Fruit fly (Drosophila melanogaster) whole organism, embryonic: ENCODE results near the gene ssp.
A peak's percentile ranks its signal among the peaks of the same experiment; 100 is the strongest.

Source experiments
- Atf3 ChIP-seq: fragments of 200-800 bp; sonication (Bioruptor generic); optimal IDR thresholded peaks from 3 replicates; lab custom pipeline; 2016; ENCODE audit warnings: missing biosample characterization, missing genetic modification characterization
- Blimp-1 ChIP-seq: fragments of 200-800 bp; sonication (Bioruptor generic); optimal IDR thresholded peaks from 3 replicates; lab custom pipeline; 2018; ENCODE audit warnings: missing biosample characterization, missing genetic modification characterization, mild to moderate bottlenecking, moderate library complexity, missing genetic modification reagents
- CG10959 ChIP-seq: fragments of 200-800 bp; sonication (Bioruptor generic); IDR thresholded peaks from 2 replicates; pipeline ENCODE4 v1.3.6; 2022; ENCODE audit warnings: missing biosample characterization, missing genetic modification characterization
- CG11085 ChIP-seq: fragments of 200-800 bp; sonication (Bioruptor generic); IDR thresholded peaks from 2 replicates; pipeline ENCODE4 v1.3.6; 2022; ENCODE audit warnings: missing biosample characterization, missing genetic modification characterization
- CG11504 ChIP-seq: fragments of 200-800 bp; sonication (Bioruptor generic); optimal IDR thresholded peaks from 3 replicates; lab custom pipeline; 2019; ENCODE audit warnings: missing biosample characterization, mild to moderate bottlenecking, missing genetic modification characterization, moderate library complexity
- CG12391 ChIP-seq: fragments of 200-800 bp; sonication (Bioruptor generic); optimal IDR thresholded peaks from 3 replicates; lab custom pipeline; 2018; ENCODE audit warnings: missing biosample characterization, mild to moderate bottlenecking, missing genetic modification characterization, moderate library complexity
- CG13775 ChIP-seq: fragments of 200-800 bp; sonication (Bioruptor generic); optimal IDR thresholded peaks from 3 replicates; lab custom pipeline; 2017; ENCODE audit warnings: missing biosample characterization, mild to moderate bottlenecking, missing genetic modification characterization
- CG14710 ChIP-seq: fragments of 200-800 bp; sonication (Bioruptor generic); optimal IDR thresholded peaks from 3 replicates; lab custom pipeline; 2019; ENCODE audit warnings: missing biosample characterization, mild to moderate bottlenecking, missing genetic modification characterization, moderate library complexity
- CG15011 ChIP-seq: fragments of 200-800 bp; sonication (Bioruptor generic); optimal IDR thresholded peaks from 3 replicates; lab custom pipeline; 2018; ENCODE audit warnings: missing biosample characterization, mild to moderate bottlenecking, missing genetic modification characterization
- CG15479 ChIP-seq: fragments of 200-800 bp; sonication (Bioruptor generic); optimal IDR thresholded peaks from 3 replicates; lab custom pipeline; 2019; ENCODE audit warnings: missing biosample characterization, mild to moderate bottlenecking, missing genetic modification characterization, moderate library complexity
- CG15696 ChIP-seq: fragments of 200-800 bp; sonication (Bioruptor generic); optimal IDR thresholded peaks from 2 replicates; lab custom pipeline; 2019; ENCODE audit warnings: missing biosample characterization, mild to moderate bottlenecking, missing genetic modification characterization, moderate library complexity
- CG16863 ChIP-seq: fragments of 200-800 bp; sonication (Bioruptor generic); optimal IDR thresholded peaks from 3 replicates; lab custom pipeline; 2016; ENCODE audit warnings: missing biosample characterization, missing genetic modification characterization
- CG17361 ChIP-seq: fragments of 200-800 bp; sonication (Bioruptor generic); IDR thresholded peaks from 3 replicates; pipeline ENCODE4 v1.3.6; 2022; ENCODE audit warnings: missing biosample characterization, missing genetic modification characterization
- CG17829 ChIP-seq: fragments of 200-800 bp; optimal IDR thresholded peaks from 2 replicates; lab custom pipeline; 2019; ENCODE audit warnings: missing biosample characterization, mild to moderate bottlenecking, missing genetic modification characterization, moderate library complexity
- CG2202 ChIP-seq: fragments of 200-800 bp; sonication (Bioruptor generic); optimal IDR thresholded peaks from 2 replicates; lab custom pipeline; 2018; ENCODE audit warnings: missing biosample characterization, mild to moderate bottlenecking, missing genetic modification characterization
- CG2678 ChIP-seq: fragments of 200-800 bp; sonication (Bioruptor generic); optimal IDR thresholded peaks from 3 replicates; lab custom pipeline; 2019; ENCODE audit warnings: missing biosample characterization, mild to moderate bottlenecking, missing genetic modification characterization, moderate library complexity
- CG2712 ChIP-seq: fragments of 200-800 bp; optimal IDR thresholded peaks from 3 replicates; lab custom pipeline; 2019; ENCODE audit warnings: missing biosample characterization, mild to moderate bottlenecking, missing genetic modification characterization, moderate library complexity
- CG3995 ChIP-seq: fragments of 200-800 bp; sonication (Bioruptor generic); optimal IDR thresholded peaks from 3 replicates; lab custom pipeline; 2016; ENCODE audit warnings: missing biosample characterization, missing genetic modification characterization
- CG7271 ChIP-seq: fragments of 200-800 bp; sonication (Bioruptor generic); optimal IDR thresholded peaks from 2 replicates; lab custom pipeline; 2018; ENCODE audit warnings: missing biosample characterization, mild to moderate bottlenecking, missing genetic modification characterization, moderate library complexity
- CG8388 ChIP-seq: fragments of 200-800 bp; sonication (Bioruptor generic); optimal IDR thresholded peaks from 2 replicates; lab custom pipeline; 2019; ENCODE audit warnings: missing biosample characterization, mild to moderate bottlenecking, missing genetic modification characterization, moderate library complexity
- CG8924 ChIP-seq: fragments of 200-800 bp; optimal IDR thresholded peaks from 3 replicates; lab custom pipeline; 2019; ENCODE audit warnings: missing biosample characterization, mild to moderate bottlenecking, missing genetic modification characterization, moderate library complexity
- CG8944 ChIP-seq: fragments of 200-800 bp; sonication (Bioruptor generic); optimal IDR thresholded peaks from 3 replicates; lab custom pipeline; 2016; ENCODE audit warnings: missing biosample characterization, missing genetic modification characterization
- CG9727 ChIP-seq: fragments of 200-800 bp; sonication (Bioruptor generic); optimal IDR thresholded peaks from 3 replicates; lab custom pipeline; 2017; ENCODE audit warnings: missing biosample characterization, mild to moderate bottlenecking, missing genetic modification characterization
- CoRest ChIP-seq: fragments of 200-800 bp; sonication (Bioruptor generic); optimal IDR thresholded peaks from 3 replicates; lab custom pipeline; 2018; ENCODE audit warnings: missing biosample characterization, mild to moderate bottlenecking, missing genetic modification characterization, moderate library complexity
- D19A ChIP-seq: fragments of 200-800 bp; optimal IDR thresholded peaks from 3 replicates; lab custom pipeline; 2019; ENCODE audit warnings: missing biosample characterization, mild to moderate bottlenecking, missing genetic modification characterization, moderate library complexity
- Dref ChIP-seq: fragments of 200-800 bp; sonication (Bioruptor generic); IDR thresholded peaks from 2 replicates; pipeline ENCODE4 v1.3.6; 2022; ENCODE audit warnings: missing biosample characterization, missing genetic modification characterization
- Drgx ChIP-seq: fragments of 200-800 bp; sonication (Bioruptor generic); IDR thresholded peaks from 2 replicates; pipeline ENCODE4 v1.3.6; 2022; ENCODE audit warnings: missing biosample characterization, missing genetic modification characterization
- Ets65A ChIP-seq: fragments of 200-800 bp; sonication (Bioruptor generic); peaks from one replicate; lab custom pipeline; 2016; ENCODE audit warnings: missing biosample characterization, missing genetic modification characterization
- Fer1 ChIP-seq: fragments of 200-800 bp; sonication (Bioruptor generic); optimal IDR thresholded peaks from 2 replicates; lab custom pipeline; 2017; ENCODE audit warnings: missing biosample characterization, mild to moderate bottlenecking, missing genetic modification characterization
- PHDP ChIP-seq: fragments of 200-800 bp; sonication (Bioruptor generic); optimal IDR thresholded peaks from 3 replicates; lab custom pipeline; 2018; ENCODE audit warnings: missing biosample characterization, mild to moderate bottlenecking, missing genetic modification characterization, moderate library complexity
- Sox100B ChIP-seq: fragments of 200-800 bp; sonication (Bioruptor generic); optimal IDR thresholded peaks from 3 replicates; lab custom pipeline; 2018; ENCODE audit warnings: missing biosample characterization, mild to moderate bottlenecking, missing genetic modification characterization
- Sox102F ChIP-seq: fragments of 200-800 bp; sonication (Bioruptor generic); optimal IDR thresholded peaks from 2 replicates; lab custom pipeline; 2018; ENCODE audit warnings: missing biosample characterization, mild to moderate bottlenecking, missing genetic modification characterization, moderate library complexity
- Usf ChIP-seq: fragments of 200-800 bp; sonication (Bioruptor generic); optimal IDR thresholded peaks from 2 replicates; lab custom pipeline; 2017; ENCODE audit warnings: missing genotype, missing biosample characterization, missing genetic modification characterization
- amos ChIP-seq: fragments of 200-800 bp; sonication (Bioruptor generic); IDR thresholded peaks from 2 replicates; pipeline ENCODE4 v1.3.6; 2022; ENCODE audit warnings: missing biosample characterization, missing genetic modification characterization; ENCODE audit not compliant: partially characterized antibody
- br ChIP-seq: fragments of >200 bp; optimal IDR thresholded peaks from 2 replicates; lab custom pipeline; 2017
- bsh ChIP-seq, 2 experiments: fragments of 200-800 bp; sonication (Bioruptor generic); optimal IDR thresholded peaks; 2 replicates each; lab custom pipeline; 2017 to 2018; ENCODE audit warnings: mild to moderate bottlenecking in 2 of 2, missing biosample characterization in 2 of 2, missing genetic modification characterization in 2 of 2, moderate library complexity in 1 of 2
- dan ChIP-seq: fragments of 200-800 bp; sonication (Bioruptor generic); IDR thresholded peaks from 2 replicates; pipeline ENCODE4 v1.3.6; 2022; ENCODE audit warnings: missing biosample characterization, missing genetic modification characterization
- fd96Cb ChIP-seq: fragments of 200-800 bp; sonication (Bioruptor generic); optimal IDR thresholded peaks from 2 replicates; lab custom pipeline; 2018; ENCODE audit warnings: missing biosample characterization, mild to moderate bottlenecking, missing genetic modification characterization, moderate library complexity
- grn ChIP-seq: fragments of 200-800 bp; sonication (Bioruptor generic); optimal IDR thresholded peaks from 3 replicates; lab custom pipeline; 2017; ENCODE audit warnings: missing biosample characterization, missing genetic modification characterization
- hb ChIP-seq: fragments of 200-800 bp; sonication (Bioruptor generic); IDR thresholded peaks from 3 replicates; pipeline ENCODE4 v1.3.6; 2022; ENCODE audit warnings: missing biosample characterization, missing genetic modification characterization; ENCODE audit not compliant: partially characterized antibody
- lola ChIP-seq, 3 experiments: fragments of >200 bp in 2 of 3; fragments of 200-800 bp in 1 of 3; sonication (Bioruptor generic) in 1 of 3; optimal IDR thresholded peaks; 2 replicates each; lab custom pipeline; 2017 to 2019; ENCODE audit warnings: missing biosample characterization in 3 of 3, missing genetic modification characterization in 3 of 3, mild to moderate bottlenecking in 1 of 3, moderate library complexity in 1 of 3
- maf-S ChIP-seq: fragments of 200-800 bp; sonication (Bioruptor generic); optimal IDR thresholded peaks from 2 replicates; lab custom pipeline; 2016; ENCODE audit warnings: missing biosample characterization, missing genetic modification characterization
- nmo ChIP-seq: fragments of 200-800 bp; sonication (Bioruptor generic); optimal IDR thresholded peaks from 2 replicates; lab custom pipeline; 2018; ENCODE audit warnings: missing biosample characterization, mild to moderate bottlenecking, missing genetic modification characterization, moderate library complexity
- nom ChIP-seq: fragments of 200-800 bp; sonication (Bioruptor generic); optimal IDR thresholded peaks from 2 replicates; lab custom pipeline; 2017; ENCODE audit warnings: missing biosample characterization, missing genetic modification characterization, mild to moderate bottlenecking, moderate library complexity, missing genetic modification reagents
- phol ChIP-seq: fragments of 200-800 bp; sonication (Bioruptor generic); optimal IDR thresholded peaks from 3 replicates; lab custom pipeline; 2018; ENCODE audit warnings: missing biosample characterization, mild to moderate bottlenecking, missing genetic modification characterization, moderate library complexity
- prd ChIP-seq, 3 experiments: fragments of >200 bp in 2 of 3; fragments of 200-800 bp in 1 of 3; sonication (Bioruptor generic) in 1 of 3; optimal IDR thresholded peaks in 2 of 3; IDR thresholded peaks in 1 of 3; 2 replicates in 2 of 3; 3 replicates in 1 of 3; pipeline versions ENCODE4 v1.3.6 to Lab custom; 2017 to 2022; ENCODE audit warnings: missing biosample characterization in 1 of 3, missing genetic modification characterization in 1 of 3
- tio ChIP-seq: fragments of 200-800 bp; sonication (Bioruptor generic); optimal IDR thresholded peaks from 2 replicates; lab custom pipeline; 2017; ENCODE audit warnings: missing biosample characterization, missing genetic modification characterization, inconsistent platforms
- wek ChIP-seq: fragments of 200-800 bp; sonication (Bioruptor generic); optimal IDR thresholded peaks from 3 replicates; lab custom pipeline; 2018; ENCODE audit warnings: missing biosample characterization, mild to moderate bottlenecking, missing genetic modification characterization, moderate library complexity
- zf30C ChIP-seq: fragments of 200-800 bp; sonication (Bioruptor generic); optimal IDR thresholded peaks from 3 replicates; lab custom pipeline; 2018; ENCODE audit warnings: missing biosample characterization, mild to moderate bottlenecking, missing genetic modification characterization

Gene ssp

dm6 chr3L:12101924-12102383 is 16.1 kb upstream of the ssp start (continued):
- TF ChIP-seq CG9727 (GFP tag; lab: Kevin White, UChicago) (peak; percentile 61), Blimp-1 (GFP tag; lab: Kevin White, UChicago) (peak; percentile 26), CG15479 (GFP tag; lab: Kevin White, UChicago) (peak; percentile 38), prd (optimal IDR thresholded peaks at IDR 0.05; lab: Kevin White, UChicago) (no peak), prd (GFP tag; IDR thresholded peaks at IDR 0.05; lab: Robert Waterston, UW) (peak; percentile 42; the same call in 1 of the 3 replicates), fd96Cb (tag; lab: Kevin White, UChicago) (peak; percentile 8), CG8944 (GFP tag; lab: Kevin White, UChicago) (no peak), zf30C (GFP tag; lab: Kevin White, UChicago) (peak; percentile 54), bsh (GFP tag; optimal IDR thresholded peaks at IDR 0.05; lab: Kevin White, UChicago) (peak; percentile 31 to 53), nom (GFP tag; lab: Kevin White, UChicago) (peak; percentile 16), CG12391 (tag; lab: Kevin White, UChicago) (peak; percentile 55), CG11504 (peak; percentile 54), CG2678 (tag; lab: Kevin White, UChicago) (peak; percentile 46), Usf (no peak), CG10959 (GFP tag; lab: Robert Waterston, UW) (no peak), CG2712 (tag; lab: Kevin White, UChicago) (peak; percentile 76), D19A (tag; lab: Kevin White, UChicago) (peak; percentile 28), CG13775 (GFP tag; lab: Kevin White, UChicago) (peak; percentile 12), CG8924 (tag; lab: Kevin White, UChicago) (peak; percentile 50), CG15011 (GFP tag; lab: Kevin White, UChicago) (no peak), grn (GFP tag; lab: Kevin White, UChicago) (no peak), CG11085 (GFP tag; lab: Robert Waterston, UW) (0 out of 2 replicates have a peak, but pooled peaks have one; percentile 12), wek (no peak), CG14710 (tag; lab: Kevin White, UChicago) (peak; percentile 49), Fer1 (no peak), nmo (GFP tag; lab: Kevin White, UChicago) (peak; percentile 57), Ets65A (GFP tag; lab: Kevin White, UChicago) (peak; percentile 65), CG3995 (GFP tag; lab: Kevin White, UChicago) (no peak), CG7271 (tag; lab: Kevin White, UChicago) (peak; percentile 19), phol (tag; lab: Kevin White, UChicago) (peak; percentile 63), maf-S (no peak), tio (GFP tag; lab: Kevin White, UChicago) (peak; percentile 4), CG17829 (tag; lab: Kevin White, UChicago) (peak; percentile 50), lola (GFP tag; optimal IDR thresholded peaks at IDR 0.05; lab: Kevin White, UChicago) (peak in 1 of 3 experiments; percentile 70), Sox102F (GFP tag; lab: Kevin White, UChicago) (peak; percentile 44), CoRest (tag; lab: Kevin White, UChicago) (peak; percentile 53), hb (no peak), Sox100B (GFP tag; lab: Kevin White, UChicago) (peak; percentile 50), CG2202 (tag; lab: Kevin White, UChicago) (peak; percentile 21), PHDP (tag; lab: Kevin White, UChicago) (peak; percentile 23), Drgx (GFP tag; lab: Robert Waterston, UW) (0 out of 2 replicates have a peak, but pooled peaks have one; percentile 18), CG16863 (no peak), amos (GFP tag; lab: Robert Waterston, UW) (no peak), CG15696 (tag; lab: Kevin White, UChicago) (peak; percentile 41), br (lab: Kevin White, UChicago) (no peak), CG8388 (peak; percentile 21), Atf3 (GFP tag; lab: Kevin White, UChicago) (no peak), CG17361 (GFP tag; lab: Robert Waterston, UW) (peak; percentile 65; the same call in 2 of the 3 replicates), dan (GFP tag; lab: Robert Waterston, UW) (no peak), Dref (no peak)
